Fruit fly (Drosophila melanogaster): ENCODE data around the gene Teh1.
A peak's percentile ranks its signal among the peaks of the same experiment; 100 is the strongest.

Teh1 gene

dm6 chr3R:9867911-9868537 lies at the start of gene Teh1:
Teh1 (minus strand) TSS chr3R:9868120.
- TF ChIP-seq CG17801 (GFP tag; optimal IDR thresholded peaks at IDR 0.05; ENCODE audit: partially characterized antibody), result no peak

dm6 chr3R:9917361-9917760 lies 49.4 kb upstream of the Teh1 start:
- TF ChIP-seq CG17801 (GFP tag; optimal IDR thresholded peaks at IDR 0.05; ENCODE audit: partially characterized antibody), result no peak

dm6 chr3R:9915682-9916081 lies 47.8 kb upstream of the Teh1 start:
- no peak for TF ChIP-seq CG17801 (GFP tag; optimal IDR thresholded peaks at IDR 0.05; ENCODE audit: partially characterized antibody)

- no peak for TF ChIP-seq CG17801 (GFP tag; optimal IDR thresholded peaks at IDR 0.05; ENCODE audit: partially characterized antibody)
Measured at dm6 chr3R:9914287-9914686, 46.4 kb upstream of the Teh1 start.

dm6 chr3R:9913442-9913841 lies 45.5 kb upstream of the Teh1 start:
- TF ChIP-seq CG17801 (GFP tag; optimal IDR thresholded peaks at IDR 0.05; ENCODE audit: partially characterized antibody), result no peak

- TF ChIP-seq CG17801 (GFP tag; optimal IDR thresholded peaks at IDR 0.05; ENCODE audit: partially characterized antibody), result no peak
Measured at dm6 chr3R:9911788-9912187, 43.9 kb upstream of the Teh1 start.

dm6 chr3R:9910866-9911265 lies 42.9 kb upstream of the Teh1 start:
- no peak for TF ChIP-seq CG17801 (GFP tag; optimal IDR thresholded peaks at IDR 0.05; ENCODE audit: partially characterized antibody)

- no peak for TF ChIP-seq CG17801 (GFP tag; optimal IDR thresholded peaks at IDR 0.05; ENCODE audit: partially characterized antibody)
Measured at dm6 chr3R:9910129-9910528, 42.2 kb upstream of the Teh1 start.

- TF ChIP-seq CG17801 (GFP tag; optimal IDR thresholded peaks at IDR 0.05; ENCODE audit: partially characterized antibody), result no peak
Measured at dm6 chr3R:9906020-9906464, 38.1 kb upstream of the Teh1 start.

dm6 chr3R:9904730-9905129 lies 36.8 kb upstream of the Teh1 start:
- TF ChIP-seq CG17801 (GFP tag; optimal IDR thresholded peaks at IDR 0.05; ENCODE audit: partially characterized antibody), result no peak

- no peak for TF ChIP-seq CG17801 (GFP tag; optimal IDR thresholded peaks at IDR 0.05; ENCODE audit: partially characterized antibody)
Measured at dm6 chr3R:9903370-9903769, 35.5 kb upstream of the Teh1 start.

dm6 chr3R:9902834-9903233 lies 34.9 kb upstream of the Teh1 start:
- TF ChIP-seq CG17801 (GFP tag; optimal IDR thresholded peaks at IDR 0.05; ENCODE audit: partially characterized antibody), result no peak

dm6 chr3R:9897564-9897963 lies 29.6 kb upstream of the Teh1 start:
- TF ChIP-seq CG17801 (GFP tag; optimal IDR thresholded peaks at IDR 0.05; ENCODE audit: partially characterized antibody), result no peak

- TF ChIP-seq CG17801 (GFP tag; optimal IDR thresholded peaks at IDR 0.05; ENCODE audit: partially characterized antibody), result peak; percentile 41
Measured at dm6 chr3R:9892664-9893063, 24.7 kb upstream of the Teh1 start.

- TF ChIP-seq CG17801 (GFP tag; optimal IDR thresholded peaks at IDR 0.05; ENCODE audit: partially characterized antibody), result no peak
Measured at dm6 chr3R:9891948-9892608, 24.2 kb upstream of the Teh1 start.

dm6 chr3R:9891527-9891926 lies 23.6 kb upstream of the Teh1 start:
- no peak for TF ChIP-seq CG17801 (GFP tag; optimal IDR thresholded peaks at IDR 0.05; ENCODE audit: partially characterized antibody)

Data from ovary, adult (tissue).